Worm (Caenorhabditis elegans) whole organism, L4 larva: Measurements from ENCODE around the gene rmd-1.

ENCODE experiments used
- D1046.2 ChIP-seq: fragments of 200-800 bp; sonication (Bioruptor generic); IDR thresholded peaks from 2 replicates; pipeline ENCODE4 v1.3.6; 2022; ENCODE audit warnings: missing genetic modification characterization, missing compliant biosample characterization
- nhr-48 ChIP-seq: sonication (generic microtip); optimal IDR thresholded peaks from 2 replicates; lab custom pipeline; 2016; ENCODE audit warnings: mild to moderate bottlenecking, missing genetic modification characterization, missing compliant biosample characterization

Gene rmd-1

ce11 chrIII:9808179-9808578 lies 49.3 kb downstream of the rmd-1 start, which contains the start of gene gtap-2 (continued):
- TF ChIP-seq nhr-48 (tag; lab: Kevin White, UChicago) (no peak), D1046.2 (GFP tag; lab: Robert Waterston, UW) (no peak)
- TF ChIP-seq, all 104 proteins: peak for 7
